Worm (Caenorhabditis elegans): ENCODE measurements around the gene srab-26.

DNA sequence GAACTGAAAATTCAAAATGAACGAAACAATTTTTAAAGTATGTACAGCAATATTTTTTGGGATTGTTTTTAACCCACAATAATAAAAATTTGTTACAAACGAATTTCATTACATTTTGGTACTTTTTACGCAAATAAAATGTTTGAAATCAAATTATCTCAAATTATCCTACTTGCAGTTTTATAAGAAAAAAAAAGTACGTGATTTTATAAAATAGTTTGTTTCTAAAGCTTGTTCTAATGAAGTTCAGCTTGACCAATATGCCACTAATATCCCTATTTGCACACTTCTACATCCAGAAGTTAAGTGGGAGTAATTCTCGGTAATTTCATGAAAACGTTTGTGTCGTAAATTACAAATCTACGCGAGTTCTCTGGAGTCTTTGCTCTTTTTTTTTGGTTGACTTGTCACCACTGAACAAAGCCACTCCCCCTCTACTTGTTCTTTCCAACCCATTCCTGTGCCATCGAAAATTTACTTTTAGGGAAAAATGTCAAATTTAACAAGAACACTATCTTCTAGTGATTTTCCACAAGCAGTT lies 35.9 kb downstream of the srab-26 start, which contains the start of gene sru-8:
- TF ChIP-seq skn-1 (tag; optimal IDR thresholded peaks at IDR 0.05), result no peak
- no peak for TF ChIP-seq egl-43 (GFP tag; IDR thresholded peaks at IDR 0.05)
- no peak for TF ChIP-seq madf-5 (GFP tag; IDR thresholded peaks at IDR 0.05)
- no peak for TF ChIP-seq snpc-4 (tag; optimal IDR thresholded peaks at IDR 0.05)
- TF ChIP-seq egl-27 (tag; optimal IDR thresholded peaks at IDR 0.05), result no peak
- TF ChIP-seq zag-1 (tag; optimal IDR thresholded peaks at IDR 0.05), result no peak
- no peak for TF ChIP-seq mdl-1 (tag; optimal IDR thresholded peaks at IDR 0.05)
